Worm (Caenorhabditis elegans): ENCODE results near the gene ZK669.3.

Gene ZK669.3

DNA sequence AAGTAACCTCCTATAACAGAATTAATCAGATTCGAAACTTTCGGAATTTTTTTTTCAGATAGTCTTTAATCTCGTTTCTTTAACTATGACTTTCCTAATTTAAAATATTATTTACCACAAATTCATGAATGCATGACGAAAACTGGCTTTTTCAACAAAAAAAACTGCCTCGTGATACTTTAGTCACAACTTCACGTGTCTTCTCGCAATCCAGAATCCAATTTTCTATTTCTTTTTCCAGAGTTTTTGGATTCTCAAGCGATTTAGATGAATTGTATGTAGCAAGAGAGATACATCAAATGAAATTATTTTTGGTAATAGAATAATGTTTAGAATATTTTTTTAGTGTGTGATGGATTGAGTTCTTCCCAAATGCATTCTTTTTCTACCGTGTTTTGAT, 20.8 kb upstream of the ZK669.3 start:
- TF ChIP-seq nhr-2 (tag; optimal IDR thresholded peaks at IDR 0.05), result no peak
- no peak for TF ChIP-seq nhr-28 (tag; optimal IDR thresholded peaks at IDR 0.05)
- TF ChIP-seq ces-1 (GFP tag; optimal IDR thresholded peaks at IDR 0.05), result no peak
- TF ChIP-seq mep-1 (tag; optimal IDR thresholded peaks at IDR 0.05), result no peak

DNA sequence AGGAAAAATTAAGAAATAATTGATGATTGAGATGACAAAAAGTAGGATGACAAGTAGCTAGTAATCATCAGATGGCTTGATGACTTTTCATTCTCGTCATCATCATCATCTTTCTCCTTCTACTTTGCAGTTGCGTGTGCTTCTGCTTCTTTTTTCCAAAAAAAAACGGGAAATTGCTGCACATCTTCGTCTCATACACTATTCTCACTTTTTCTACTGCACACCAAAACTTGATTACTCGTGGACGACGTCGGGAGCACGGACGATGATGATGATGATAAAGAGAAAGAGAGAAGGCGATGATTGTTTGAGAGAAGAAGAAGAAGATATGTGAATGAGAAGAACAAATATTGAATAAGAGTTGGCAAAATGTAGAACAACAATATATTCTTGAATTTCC, 19.8 kb upstream of the ZK669.3 start:
- no peak for TF ChIP-seq lin-32 (GFP tag; optimal IDR thresholded peaks at IDR 0.05)
- TF ChIP-seq unc-39 (tag; optimal IDR thresholded peaks at IDR 0.05), result no peak
- TF ChIP-seq elt-3 (tag; optimal IDR thresholded peaks at IDR 0.05), result no peak
- TF ChIP-seq ces-1 (GFP tag; optimal IDR thresholded peaks at IDR 0.05), result peak; percentile 94
- TF ChIP-seq pha-4 (tag; optimal IDR thresholded peaks at IDR 0.05), result no peak
- no peak for TF ChIP-seq flh-1 (GFP tag; optimal IDR thresholded peaks at IDR 0.05)
- TF ChIP-seq hlh-1 (tag; optimal IDR thresholded peaks at IDR 0.05), result no peak
- no peak for TF ChIP-seq ceh-43 (GFP tag; optimal IDR thresholded peaks at IDR 0.05)

ce11 chrII:7928600-7928999, 12.3 kb upstream of the ZK669.3 start, which contains the start of gene spv-1:
Gene spv-1, minus strand, starts transcription at chrII:7928700.
- TF ChIP-seq nhr-2 (tag; optimal IDR thresholded peaks at IDR 0.05) (no peak), elt-1 (tag; optimal IDR thresholded peaks at IDR 0.05; ENCODE audit: borderline replicate concordance, insufficient read depth) (no peak), tbx-8 (GFP tag; optimal IDR thresholded peaks at IDR 0.05) (no peak), M03D4.4 (tag; optimal IDR thresholded peaks at IDR 0.05) (no peak), mep-1 (tag; optimal IDR thresholded peaks at IDR 0.05) (no peak), ztf-11 (tag; optimal IDR thresholded peaks at IDR 0.05) (no peak), pha-4 (tag; optimal IDR thresholded peaks at IDR 0.05) (no peak), elt-3 (tag; optimal IDR thresholded peaks at IDR 0.05) (no peak), cnd-1 (tag; optimal IDR thresholded peaks at IDR 0.05) (no peak), zip-8 (tag; optimal IDR thresholded peaks at IDR 0.05) (no peak), sptf-1 (tag; optimal IDR thresholded peaks at IDR 0.05) (no peak), ham-2 (GFP tag; optimal IDR thresholded peaks at IDR 0.05) (no peak), bed-3 (GFP tag; optimal IDR thresholded peaks at IDR 0.05) (no peak), ceh-83 (GFP tag; optimal IDR thresholded peaks at IDR 0.05) (no peak)

DNA sequence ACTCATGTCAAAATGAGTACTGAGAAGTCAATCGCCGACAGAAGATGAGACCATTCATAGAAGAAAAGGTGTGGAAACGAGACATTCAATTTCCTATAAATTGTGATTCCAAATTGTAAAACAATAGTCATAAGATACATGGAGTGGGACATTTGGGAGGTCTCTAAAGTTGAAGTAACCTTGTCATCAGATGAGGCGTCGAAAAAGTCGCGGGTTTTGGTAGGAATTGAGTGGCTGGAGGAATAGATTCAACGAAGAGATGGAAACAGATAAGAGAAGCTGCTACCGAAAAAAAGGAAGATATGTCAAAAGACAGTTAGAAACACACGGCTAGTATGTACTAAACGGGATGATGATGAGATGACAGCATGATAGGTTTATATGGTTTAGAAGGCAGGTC, 10.3 kb upstream of the ZK669.3 start:
- TF ChIP-seq drap-1 (GFP tag; optimal IDR thresholded peaks at IDR 0.05), result no peak

DNA sequence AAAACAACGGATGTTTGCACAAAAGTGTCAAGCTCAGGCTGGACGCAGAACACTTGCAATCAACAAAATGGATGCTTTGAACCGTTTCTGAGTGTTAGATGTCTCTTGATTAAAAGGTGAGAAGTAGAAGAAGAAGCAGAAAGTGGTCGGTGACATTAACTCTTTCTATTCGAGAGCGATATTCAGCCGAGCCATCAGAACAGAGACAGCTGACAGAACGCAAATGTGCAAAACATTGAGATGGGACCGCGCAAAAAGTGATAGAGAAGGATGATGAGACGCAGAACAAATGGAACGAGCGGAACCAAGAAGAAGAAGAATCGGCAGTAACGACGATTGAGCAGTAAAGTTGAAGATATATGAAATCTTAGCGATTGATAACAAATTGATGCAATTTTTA, 5.3 kb upstream of the ZK669.3 start:
- peak; percentile 23 for TF ChIP-seq unc-120 (tag; optimal IDR thresholded peaks at IDR 0.05; ENCODE audit: poor library complexity, severe bottlenecking)
- no peak for TF ChIP-seq nhr-12 (tag; optimal IDR thresholded peaks at IDR 0.05)
- TF ChIP-seq unc-62 (GFP tag; optimal IDR thresholded peaks at IDR 0.05), result peak; percentile 7
- no peak for TF ChIP-seq drap-1 (GFP tag; optimal IDR thresholded peaks at IDR 0.05)
- peak; percentile 97 for TF ChIP-seq hlh-1 (tag; optimal IDR thresholded peaks at IDR 0.05)

DNA sequence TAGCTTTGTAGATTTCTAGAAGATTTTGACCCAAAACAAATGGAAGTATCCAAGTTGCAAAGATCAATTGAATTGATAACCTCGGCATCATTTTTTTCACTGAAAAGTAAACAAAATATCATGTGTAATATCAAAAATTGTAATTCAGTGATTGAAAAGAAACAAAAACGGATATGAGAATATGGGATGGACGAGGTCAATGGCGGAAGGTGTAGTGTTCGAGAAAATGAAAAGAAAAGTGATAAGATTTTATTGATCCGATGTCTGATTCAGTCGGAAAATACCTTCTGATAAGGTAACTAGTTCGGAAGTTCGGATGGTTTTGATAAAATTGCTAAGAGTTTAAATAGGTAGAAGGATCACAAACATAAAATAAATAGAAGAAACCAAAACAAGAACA, 2.9 kb upstream of the ZK669.3 start, which contains the start of gene ZK669.2:
Gene ZK669.2 (minus strand): TSS at position 101 of the 400 bp plus-strand sequence.
- TF ChIP-seq nhr-2 (tag; optimal IDR thresholded peaks at IDR 0.05) (no peak), unc-62 (GFP tag; optimal IDR thresholded peaks at IDR 0.05) (no peak), mep-1 (tag; optimal IDR thresholded peaks at IDR 0.05) (no peak), blmp-1 (tag; optimal IDR thresholded peaks at IDR 0.05) (no peak), lin-32 (GFP tag; optimal IDR thresholded peaks at IDR 0.05) (no peak), hlh-1 (tag; optimal IDR thresholded peaks at IDR 0.05) (no peak), pha-4 (tag; optimal IDR thresholded peaks at IDR 0.05) (no peak)

DNA sequence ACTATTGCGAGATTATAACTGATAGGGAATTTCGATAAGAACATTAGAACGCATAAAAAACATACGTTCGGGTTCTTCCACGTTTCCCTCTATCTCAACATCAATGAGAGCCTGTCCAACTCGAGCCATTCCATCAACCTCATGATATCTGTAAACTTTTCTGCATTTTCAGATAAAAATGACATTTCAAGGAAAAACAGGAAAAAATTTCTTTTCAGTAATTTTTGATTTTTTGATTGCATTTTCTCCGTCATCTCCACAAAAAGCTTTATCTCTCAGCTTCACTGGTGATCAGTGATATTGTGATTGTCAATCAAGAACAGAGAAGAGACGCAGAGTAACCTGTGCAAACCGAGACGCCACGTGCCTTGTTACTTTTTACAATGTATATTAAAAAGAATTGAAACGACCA, 3.4 kb downstream of the ZK669.3 start:
- TF ChIP-seq sem-2 (GFP tag; optimal IDR thresholded peaks at IDR 0.05) (no peak), zip-8 (tag; optimal IDR thresholded peaks at IDR 0.05) (no peak), mab-5 (tag; optimal IDR thresholded peaks at IDR 0.05) (no peak), ceh-43 (GFP tag; optimal IDR thresholded peaks at IDR 0.05) (no peak), elt-1 (tag; optimal IDR thresholded peaks at IDR 0.05; ENCODE audit: borderline replicate concordance, insufficient read depth) (no peak), elt-3 (tag; optimal IDR thresholded peaks at IDR 0.05) (no peak), unc-62 (GFP tag; optimal IDR thresholded peaks at IDR 0.05) (no peak)

Data from whole organism, mixed stage, embryonic.